Worm (Caenorhabditis elegans): Measurements from ENCODE around the gene spig-3.

DNA sequence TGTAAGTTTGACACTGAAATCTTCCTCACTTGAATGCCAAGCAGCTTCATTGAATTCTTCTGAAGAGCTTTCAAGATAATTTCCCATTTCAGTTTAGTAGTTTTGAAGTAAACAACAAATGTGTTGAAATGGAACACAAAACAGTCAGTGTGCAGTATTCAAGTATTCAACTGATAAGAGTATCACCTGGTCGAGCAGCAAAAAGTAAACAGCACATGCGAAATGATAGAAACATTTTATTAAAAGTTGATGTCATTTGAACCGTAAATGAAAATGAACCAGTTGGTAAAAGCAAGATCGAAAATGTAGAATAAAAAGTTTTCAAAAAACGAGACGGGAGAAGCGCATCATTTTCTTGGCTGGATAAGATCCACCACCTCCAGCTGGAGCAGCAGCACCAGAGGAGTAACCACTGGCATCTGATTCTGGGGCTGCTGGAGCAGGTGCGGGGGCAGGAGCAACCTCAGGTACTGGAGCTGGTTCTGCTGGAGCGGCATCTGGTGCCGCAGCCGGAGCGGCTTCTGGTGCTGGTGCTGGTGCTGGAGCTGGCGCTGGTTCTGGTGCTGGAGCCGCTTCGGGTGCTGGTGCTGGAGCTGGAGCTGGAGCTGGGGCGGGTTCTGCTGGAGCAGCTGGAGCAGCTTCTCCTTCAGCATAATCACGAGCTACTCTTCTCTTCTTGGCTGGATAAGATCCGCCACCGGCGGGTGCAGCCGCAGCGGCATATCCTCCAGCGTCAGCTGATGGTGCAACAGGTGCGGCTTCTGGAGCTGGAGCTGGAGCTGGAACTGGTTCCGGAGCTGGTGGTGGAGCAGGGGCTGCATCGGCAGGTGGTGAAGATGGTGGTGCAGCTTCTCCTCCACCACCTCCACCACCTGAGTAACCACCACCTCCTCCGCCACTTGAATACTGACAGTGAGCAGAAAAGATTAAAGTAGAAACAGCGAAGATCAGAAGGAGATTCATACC is 25.3 kb upstream of the spig-3 start, which contains the start of the genes F47B8.4 and F47B8.18:
- no peak for TF ChIP-seq nhr-25 (tag; optimal IDR thresholded peaks at IDR 0.05; ENCODE audit: borderline replicate concordance, insufficient read depth)
- TF ChIP-seq ztf-11 (tag; optimal IDR thresholded peaks at IDR 0.05) = no peak
- TF ChIP-seq ceh-28 (tag; optimal IDR thresholded peaks at IDR 0.05) = no peak
- no peak for TF ChIP-seq unc-39 (tag; optimal IDR thresholded peaks at IDR 0.05)
